Worm (Caenorhabditis elegans): ENCODE measurements around the gene moa-2.

- no peak for TF ChIP-seq hsf-1 (GFP tag; IDR thresholded peaks at IDR 0.05)
- no peak for TF ChIP-seq attf-5 (GFP tag; optimal IDR thresholded peaks at IDR 0.05)
- no peak for TF ChIP-seq dpl-1 (GFP tag; optimal IDR thresholded peaks at IDR 0.05)
- TF ChIP-seq T26A5.8 (tag; optimal IDR thresholded peaks at IDR 0.05), result no peak
Observed at ce11 chrII:7716112-7716511, 17.3 kb upstream of the moa-2 start.
